Fruit fly (Drosophila melanogaster): ENCODE results near the gene Oseg4.
A peak's percentile ranks its signal among the peaks of the same experiment; 100 is the strongest.

Oseg4 gene

dm6 chr3L:1748218-1748617 is 12.7 kb upstream of the Oseg4 start (continued):
- peak; percentile 49 for TF ChIP-seq Ets97D (GFP tag; optimal IDR thresholded peaks at IDR 0.05)
- peak; percentile 88 for TF ChIP-seq Med (GFP tag)
- TF ChIP-seq CG18599 (GFP tag; optimal IDR thresholded peaks at IDR 0.05): peak; percentile 14
- TF ChIP-seq wek (GFP tag; optimal IDR thresholded peaks at IDR 0.05): no peak
- peak; percentile 27; the same call in 1 of the 2 replicates for TF ChIP-seq lmd (GFP tag; IDR thresholded peaks at IDR 0.05)
- TF ChIP-seq CG30431 (GFP tag; optimal IDR thresholded peaks at IDR 0.05): no peak
- 0 out of 2 replicates have a peak, but pooled peaks have one; percentile 14 for TF ChIP-seq unc-4 (GFP tag; IDR thresholded peaks at IDR 0.05; ENCODE audit: partially characterized antibody)
- TF ChIP-seq Rfx (GFP tag; IDR thresholded peaks at IDR 0.05): 0 out of 2 replicates have a peak, but pooled peaks have one; percentile 15
- TF ChIP-seq pzg (GFP tag; optimal IDR thresholded peaks at IDR 0.05): peak; percentile 8
- TF ChIP-seq CG31441 (GFP tag; IDR thresholded peaks at IDR 0.05): no peak; the same call in 1 of the 2 replicates
- peak; percentile 2 for TF ChIP-seq B-H2 (GFP tag; optimal IDR thresholded peaks at IDR 0.05)
- TF ChIP-seq Hmr (GFP tag; optimal IDR thresholded peaks at IDR 0.05): peak; percentile 38
- TF ChIP-seq ERR (GFP tag; optimal IDR thresholded peaks at IDR 0.05): no peak
- no peak for TF ChIP-seq CG17385 (GFP tag; optimal IDR thresholded peaks at IDR 0.05)
- TF ChIP-seq kni (GFP tag; optimal IDR thresholded peaks at IDR 0.05): no peak
- no peak for TF ChIP-seq CG8290 (GFP tag; optimal IDR thresholded peaks at IDR 0.05)
- TF ChIP-seq CG8290 (tag; optimal IDR thresholded peaks at IDR 0.05): peak in 1 of 2 experiments; percentile 46
- TF ChIP-seq Kr (GFP tag; optimal IDR thresholded peaks at IDR 0.05): no peak

- TF ChIP-seq CG12299 (tag; optimal IDR thresholded peaks at IDR 0.05) (peak; percentile 96), tio (GFP tag; optimal IDR thresholded peaks at IDR 0.05) (peak; percentile 98), Lhr (GFP tag; optimal IDR thresholded peaks at IDR 0.05) (peak; percentile 98), Awh (GFP tag; IDR thresholded peaks at IDR 0.05) (peak; percentile 99), Fer2 (tag; optimal IDR thresholded peaks at IDR 0.05) (peak; percentile 95), CG32532 (GFP tag; IDR thresholded peaks at IDR 0.05) (peak; percentile 99), Nf-YB (GFP tag; optimal IDR thresholded peaks at IDR 0.05) (peak; percentile 88), BtbVII (GFP tag; optimal IDR thresholded peaks at IDR 0.05) (peak; percentile 97), YL-1 (GFP tag; optimal IDR thresholded peaks at IDR 0.05) (peak; percentile 96), MESR4 (GFP tag; optimal IDR thresholded peaks at IDR 0.05) (peak; percentile 77), ash1 (GFP tag; optimal IDR thresholded peaks at IDR 0.05) (peak; percentile 88), CG7839 (tag; optimal IDR thresholded peaks at IDR 0.05) (peak; percentile 99), dm (GFP tag; optimal IDR thresholded peaks at IDR 0.05) (peak; percentile 97), CG14710 (tag; optimal IDR thresholded peaks at IDR 0.05) (peak; percentile 99), eyg (GFP tag; optimal IDR thresholded peaks at IDR 0.05) (peak; percentile 98), CG1233 (GFP tag; optimal IDR thresholded peaks at IDR 0.05) (peak; percentile 99), fd96Cb (tag; optimal IDR thresholded peaks at IDR 0.05) (peak; percentile 100), yki (optimal IDR thresholded peaks at IDR 0.05) (no peak), Max (GFP tag; optimal IDR thresholded peaks at IDR 0.05) (peak; percentile 99), Sox102F (GFP tag; optimal IDR thresholded peaks at IDR 0.05) (peak; percentile 98), CG18764 (GFP tag; optimal IDR thresholded peaks at IDR 0.05) (peak; percentile 99), CG7786 (GFP tag; optimal IDR thresholded peaks at IDR 0.05) (peak; percentile 98), nau (GFP tag; optimal IDR thresholded peaks at IDR 0.05) (no peak), Taf1 (GFP tag; IDR thresholded peaks at IDR 0.05) (peak; percentile 98), CG7745 (tag; optimal IDR thresholded peaks at IDR 0.05) (peak; percentile 92), hbn (GFP tag; IDR thresholded peaks at IDR 0.05; ENCODE audit: partially characterized antibody) (no peak), CG18619 (GFP tag; optimal IDR thresholded peaks at IDR 0.05) (peak; percentile 98), slp2 (GFP tag; optimal IDR thresholded peaks at IDR 0.05) (peak; percentile 99), CG17612 (GFP tag; IDR thresholded peaks at IDR 0.05) (peak; percentile 93), sima (GFP tag; optimal IDR thresholded peaks at IDR 0.05) (peak; percentile 98), slou (GFP tag; optimal IDR thresholded peaks at IDR 0.05) (peak; percentile 98)
Measured at dm6 chr3L:1746338-1747199, 11.0 kb upstream of the Oseg4 start, which contains the start of gene CG13921. Gene CG13921 (plus strand): TSS chr3L:1746907.
